Fruit fly (Drosophila melanogaster) whole organism, wandering third instar larva: ENCODE results near the gene Mlc-c.

ENCODE experiments used
- CrebA ChIP-seq: fragments of 200-800 bp; sonication (Bioruptor generic); optimal IDR thresholded peaks from 2 replicates; lab custom pipeline; 2016; ENCODE audit warnings: missing biosample characterization, mild to moderate bottlenecking, missing genetic modification characterization, borderline replicate concordance
- Dfd ChIP-seq: fragments of >200 bp; optimal IDR thresholded peaks from 2 replicates; lab custom pipeline; 2017; ENCODE audit warnings: missing biosample characterization, missing genetic modification characterization
- GATAd ChIP-seq: sonication (Bioruptor generic); optimal IDR thresholded peaks from 2 replicates; lab custom pipeline; 2016; ENCODE audit warnings: missing biosample characterization, missing genetic modification characterization
- Hr78 ChIP-seq: fragments of >200 bp; optimal IDR thresholded peaks from 2 replicates; lab custom pipeline; 2017; ENCODE audit warnings: missing biosample characterization, missing genetic modification characterization
- Mio ChIP-seq: sonication (Bioruptor generic); optimal IDR thresholded peaks from 2 replicates; lab custom pipeline; 2016; ENCODE audit warnings: missing biosample characterization, missing genetic modification characterization
- ey ChIP-seq: fragments of 200-800 bp; sonication (Bioruptor generic); optimal IDR thresholded peaks from 2 replicates; lab custom pipeline; 2016; ENCODE audit warnings: missing biosample characterization, missing genetic modification characterization
- foxo ChIP-seq, 2 experiments: fragments of 200-800 bp; sonication (Bioruptor generic); optimal IDR thresholded peaks; 2 replicates in 1 of 2; 3 replicates in 1 of 2; lab custom pipeline; 2016 to 2017; ENCODE audit warnings: missing biosample characterization in 2 of 2, missing genetic modification characterization in 2 of 2
- lola ChIP-seq: fragments of >200 bp; optimal IDR thresholded peaks from 2 replicates; lab custom pipeline; 2017; ENCODE audit warnings: missing biosample characterization, missing genetic modification characterization
- pan ChIP-seq: fragments of >200 bp; optimal IDR thresholded peaks from 2 replicates; lab custom pipeline; 2017
- psq ChIP-seq: fragments of 200-800 bp; sonication (Bioruptor generic); optimal IDR thresholded peaks from 3 replicates; lab custom pipeline; 2017; ENCODE audit warnings: missing biosample characterization, mild to moderate bottlenecking, missing genetic modification characterization, moderate library complexity
- sage ChIP-seq: fragments of 200-800 bp; sonication (Bioruptor generic); optimal IDR thresholded peaks from 2 replicates; lab custom pipeline; 2016; ENCODE audit warnings: missing biosample characterization, mild to moderate bottlenecking, missing genetic modification characterization
- woc ChIP-seq: sonication (Bioruptor generic); optimal IDR thresholded peaks from 2 replicates; lab custom pipeline; 2016; ENCODE audit warnings: missing biosample characterization, mild to moderate bottlenecking, missing genetic modification characterization

DNA sequence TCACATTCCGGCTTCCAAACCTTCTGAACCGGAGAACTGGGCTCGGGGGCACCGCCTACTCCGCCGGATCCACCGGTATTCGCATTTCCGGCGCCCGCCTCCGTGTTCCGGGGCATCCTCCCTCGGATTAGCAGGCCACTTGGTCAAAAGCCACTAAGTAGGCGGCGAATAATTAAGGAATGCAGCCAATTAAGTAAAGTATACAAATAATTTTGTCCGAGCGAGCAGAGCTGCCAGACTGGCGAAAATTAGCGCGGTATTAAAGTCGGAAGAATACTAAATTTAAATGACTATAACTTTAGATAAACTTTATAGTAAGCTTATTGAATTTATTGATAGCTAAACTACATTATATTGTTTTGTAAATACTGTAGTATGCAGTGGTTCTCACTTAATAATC, 3.8 kb downstream of the Mlc-c start, which contains the start of gene RhoGAP5A:
- no peak for TF ChIP-seq psq (GFP tag; lab: Kevin White, UChicago)
- no peak for TF ChIP-seq foxo (GFP tag; optimal IDR thresholded peaks at IDR 0.05; lab: Kevin White, UChicago)
- TF ChIP-seq CrebA (GFP tag; lab: Kevin White, UChicago): no peak
- TF ChIP-seq GATAd (GFP tag; lab: Kevin White, UChicago): no peak
- no peak for TF ChIP-seq woc (GFP tag; lab: Kevin White, UChicago)
- no peak for TF ChIP-seq lola (GFP tag; lab: Kevin White, UChicago)
- no peak for TF ChIP-seq pan
- TF ChIP-seq ey (GFP tag; lab: Kevin White, UChicago): no peak
- TF ChIP-seq sage (GFP tag; lab: Kevin White, UChicago): no peak
- TF ChIP-seq Dfd (GFP tag; lab: Kevin White, UChicago): no peak
- TF ChIP-seq Mio (GFP tag; lab: Kevin White, UChicago): no peak
- TF ChIP-seq Hr78 (GFP tag; lab: Kevin White, UChicago): no peak
